Fruit fly (Drosophila melanogaster) whole organism, embryonic: Measurements from ENCODE around the gene CG3841.

Source experiments
- CG10979 ChIP-seq: fragments of 200-800 bp; sonication (Bioruptor generic); optimal IDR thresholded peaks from 2 replicates; lab custom pipeline; 2018; ENCODE audit warnings: missing biosample characterization, mild to moderate bottlenecking, missing genetic modification characterization, moderate library complexity
- CG11696 ChIP-seq: fragments of 200-800 bp; sonication (Bioruptor generic); IDR thresholded peaks from 2 replicates; pipeline ENCODE4 v1.3.6; 2022; ENCODE audit warnings: missing biosample characterization, missing genetic modification characterization
- CG17328 ChIP-seq: fragments of 200-800 bp; sonication (Bioruptor generic); IDR thresholded peaks from 2 replicates; pipeline ENCODE4 v1.3.6; 2022; ENCODE audit warnings: missing biosample characterization, missing genetic modification characterization
- CG2116 ChIP-seq: fragments of 200-800 bp; sonication (Bioruptor generic); optimal IDR thresholded peaks from 3 replicates; lab custom pipeline; 2018; ENCODE audit warnings: missing biosample characterization, mild to moderate bottlenecking, missing genetic modification characterization
- CG4424 ChIP-seq: fragments of 200-800 bp; sonication (Bioruptor generic); optimal IDR thresholded peaks from 3 replicates; lab custom pipeline; 2016; ENCODE audit warnings: missing biosample characterization, missing genetic modification characterization
- D19A ChIP-seq: fragments of 200-800 bp; optimal IDR thresholded peaks from 3 replicates; lab custom pipeline; 2019; ENCODE audit warnings: missing biosample characterization, mild to moderate bottlenecking, missing genetic modification characterization, moderate library complexity
- Dip3 ChIP-seq: fragments of 200-800 bp; sonication (Bioruptor generic); optimal IDR thresholded peaks from 3 replicates; lab custom pipeline; 2016; ENCODE audit warnings: missing biosample characterization, missing genetic modification characterization
- Stat92E ChIP-seq, 3 experiments: fragments of >200 bp in 2 of 3; fragments of 200-800 bp in 1 of 3; sonication (Bioruptor generic) in 1 of 3; optimal IDR thresholded peaks; 2 replicates each; lab custom pipeline; 2017 to 2019; ENCODE audit warnings: missing biosample characterization in 3 of 3, missing genetic modification characterization in 3 of 3, mild to moderate bottlenecking in 1 of 3, moderate library complexity in 1 of 3
- klu ChIP-seq: fragments of 200-800 bp; sonication (Bioruptor generic); IDR thresholded peaks from 2 replicates; pipeline ENCODE4 v1.3.6; 2022; ENCODE audit warnings: missing biosample characterization, missing genetic modification characterization
- oc ChIP-seq: fragments of 200-800 bp; sonication (Bioruptor generic); optimal IDR thresholded peaks from 2 replicates; lab custom pipeline; 2018; ENCODE audit warnings: missing biosample characterization, mild to moderate bottlenecking, missing genetic modification characterization, moderate library complexity
- yki ChIP-seq: fragments of >200 bp; optimal IDR thresholded peaks from 3 replicates; lab custom pipeline; 2018

DNA sequence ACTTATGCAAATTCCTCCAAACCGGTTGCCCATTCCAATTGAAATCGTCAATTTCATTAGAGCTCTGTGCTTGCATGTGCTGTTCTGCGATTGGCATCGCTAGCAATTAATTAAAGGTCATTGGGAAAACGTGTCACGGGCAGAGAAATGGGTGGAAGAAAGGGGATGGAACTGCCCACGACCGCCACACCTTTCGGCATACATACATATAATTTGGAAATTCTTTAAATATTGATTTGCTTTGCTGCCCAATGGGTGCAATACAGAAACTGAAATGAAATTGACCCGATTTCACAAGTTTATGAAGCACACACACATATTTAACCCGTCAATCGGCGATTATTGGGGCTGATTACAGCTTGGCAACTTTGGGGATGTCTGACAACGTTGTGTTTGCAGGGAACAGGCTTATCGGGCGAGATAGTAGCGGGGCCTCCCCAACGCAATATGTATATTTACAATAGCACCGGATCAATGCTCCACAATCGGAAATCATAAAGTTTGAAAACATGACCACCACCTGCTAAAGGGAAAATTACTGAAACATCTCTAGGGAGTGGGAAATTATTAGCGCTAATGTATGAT lies 25.5 kb downstream of the CG3841 start:
- no peak for TF ChIP-seq klu (GFP tag; lab: Robert Waterston, UW)
- TF ChIP-seq CG2116 = no peak
- no peak for TF ChIP-seq Stat92E (GFP tag; optimal IDR thresholded peaks at IDR 0.05; lab: Kevin White, UChicago)
- TF ChIP-seq CG4424 = no peak
- TF ChIP-seq CG17328 (GFP tag; lab: Robert Waterston, UW) = no peak
- no peak for TF ChIP-seq D19A (tag; lab: Kevin White, UChicago)
- no peak for TF ChIP-seq oc
- TF ChIP-seq Dip3 (GFP tag; lab: Kevin White, UChicago) = no peak
- TF ChIP-seq CG10979 (tag; lab: Kevin White, UChicago) = no peak
- TF ChIP-seq CG11696 (GFP tag; lab: Robert Waterston, UW) = no peak
- no peak for TF ChIP-seq yki (lab: Kevin White, UChicago)
